Fruit fly (Drosophila melanogaster) whole organism, prepupa: ENCODE measurements around the gene CG3546.

Source experiments
- CG10631 ChIP-seq: fragments of 200-800 bp; sonication (Bioruptor generic); optimal IDR thresholded peaks from 2 replicates; lab custom pipeline; 2016; ENCODE audit warnings: missing biosample characterization, missing genetic modification characterization
- CG10669 ChIP-seq: fragments of 200-800 bp; sonication (Bioruptor generic); optimal IDR thresholded peaks from 3 replicates; lab custom pipeline; 2018; ENCODE audit warnings: missing biosample characterization, mild to moderate bottlenecking, missing genetic modification characterization, moderate library complexity
- CG11294 ChIP-seq: fragments of 200-800 bp; sonication (Bioruptor generic); IDR thresholded peaks from 2 replicates; pipeline ENCODE4 v1.3.6; 2022; ENCODE audit warnings: missing biosample characterization, missing genetic modification characterization
- CG16779 ChIP-seq: fragments of 200-800 bp; sonication (Bioruptor generic); optimal IDR thresholded peaks from 3 replicates; lab custom pipeline; 2017; ENCODE audit warnings: missing biosample characterization, mild to moderate bottlenecking, missing genetic modification characterization
- CG3032 ChIP-seq: fragments of 200-800 bp; optimal IDR thresholded peaks from 2 replicates; lab custom pipeline; 2019; ENCODE audit warnings: missing biosample characterization, mild to moderate bottlenecking, missing genetic modification characterization, moderate library complexity
- CG31627 ChIP-seq: fragments of 200-800 bp; sonication (Bioruptor generic); optimal IDR thresholded peaks from 3 replicates; lab custom pipeline; 2016; ENCODE audit warnings: missing biosample characterization, missing genetic modification characterization
- CG32006 ChIP-seq: fragments of 200-800 bp; sonication (Bioruptor generic); optimal IDR thresholded peaks from 3 replicates; lab custom pipeline; 2017; ENCODE audit warnings: missing biosample characterization, mild to moderate bottlenecking, missing genetic modification characterization
- CG34406 ChIP-seq: fragments of 200-800 bp; sonication (Bioruptor generic); optimal IDR thresholded peaks from 3 replicates; lab custom pipeline; 2016; ENCODE audit warnings: missing biosample characterization, missing genetic modification characterization
- CG3919 ChIP-seq: fragments of 200-800 bp; sonication (Bioruptor generic); optimal IDR thresholded peaks from 3 replicates; lab custom pipeline; 2016; ENCODE audit warnings: missing biosample characterization, missing genetic modification characterization
- CG6163 ChIP-seq: fragments of 200-800 bp; sonication (Bioruptor generic); IDR thresholded peaks from 3 replicates; pipeline ENCODE4 v1.3.6; 2022; ENCODE audit warnings: missing biosample characterization, missing genetic modification characterization
- CG6276 ChIP-seq: fragments of 200-800 bp; sonication (Bioruptor generic); optimal IDR thresholded peaks from 2 replicates; lab custom pipeline; 2017; ENCODE audit warnings: missing biosample characterization, mild to moderate bottlenecking, missing genetic modification characterization
- CG6792 ChIP-seq: fragments of 200-800 bp; sonication (Bioruptor generic); optimal IDR thresholded peaks from 3 replicates; lab custom pipeline; 2016; ENCODE audit warnings: missing biosample characterization, missing genetic modification characterization
- CG6808 ChIP-seq: fragments of 200-800 bp; sonication (Bioruptor generic); optimal IDR thresholded peaks from 3 replicates; lab custom pipeline; 2017; ENCODE audit warnings: missing biosample characterization, missing genetic modification characterization, mild to moderate bottlenecking, moderate library complexity, missing genetic modification reagents
- CG6854 ChIP-seq: fragments of 200-800 bp; sonication (Bioruptor generic); optimal IDR thresholded peaks from 2 replicates; lab custom pipeline; 2017; ENCODE audit warnings: missing biosample characterization, mild to moderate bottlenecking, missing genetic modification characterization
- CG7368 ChIP-seq: fragments of 200-800 bp; sonication (Bioruptor generic); optimal IDR thresholded peaks from 3 replicates; lab custom pipeline; 2016; ENCODE audit warnings: missing biosample characterization, missing genetic modification characterization
- CG8119 ChIP-seq: fragments of 200-800 bp; sonication (Bioruptor generic); IDR thresholded peaks from 3 replicates; pipeline ENCODE4 v1.3.6; 2022; ENCODE audit warnings: missing biosample characterization, missing genetic modification characterization
- CG8319 ChIP-seq: fragments of 200-800 bp; sonication (Bioruptor generic); optimal IDR thresholded peaks from 3 replicates; lab custom pipeline; 2016; ENCODE audit warnings: missing biosample characterization, missing genetic modification characterization
- CG8632 ChIP-seq: fragments of 200-800 bp; sonication (Bioruptor generic); optimal IDR thresholded peaks from 3 replicates; lab custom pipeline; 2016; ENCODE audit warnings: missing biosample characterization, missing genetic modification characterization
- CG9139 ChIP-seq: fragments of 200-800 bp; sonication (Bioruptor generic); optimal IDR thresholded peaks from 3 replicates; lab custom pipeline; 2017; ENCODE audit warnings: missing biosample characterization, mild to moderate bottlenecking, missing genetic modification characterization
- Eip75B ChIP-seq: fragments of 200-800 bp; sonication (Bioruptor generic); optimal IDR thresholded peaks from 3 replicates; lab custom pipeline; 2016; ENCODE audit warnings: missing biosample characterization, missing genetic modification characterization
- Eip78C ChIP-seq: fragments of 200-800 bp; sonication (Bioruptor generic); peaks from one replicate; lab custom pipeline; 2016; ENCODE audit warnings: missing biosample characterization, missing genetic modification characterization
- Gug ChIP-seq: fragments of 200-800 bp; sonication (Bioruptor generic); IDR thresholded peaks from 2 replicates; pipeline ENCODE4 v1.3.6; 2022; ENCODE audit warnings: missing biosample characterization, missing genetic modification characterization
- Hr39 ChIP-seq: fragments of 200-800 bp; sonication (Bioruptor generic); optimal IDR thresholded peaks from 2 replicates; lab custom pipeline; 2016; ENCODE audit warnings: missing biosample characterization, missing genetic modification characterization
- Lpt ChIP-seq: fragments of 200-800 bp; sonication (Bioruptor generic); optimal IDR thresholded peaks from 3 replicates; lab custom pipeline; 2016; ENCODE audit warnings: missing biosample characterization, missing genetic modification characterization
- OdsH ChIP-seq: fragments of 200-800 bp; sonication (Bioruptor generic); optimal IDR thresholded peaks from 3 replicates; lab custom pipeline; 2016; ENCODE audit warnings: missing biosample characterization, missing genetic modification characterization
- Smox ChIP-seq: fragments of 200-800 bp; sonication (Bioruptor generic); optimal IDR thresholded peaks from 3 replicates; lab custom pipeline; 2016; ENCODE audit warnings: missing biosample characterization, missing genetic modification characterization
- Sox15 ChIP-seq: fragments of 200-800 bp; sonication (Bioruptor generic); optimal IDR thresholded peaks from 3 replicates; lab custom pipeline; 2016; ENCODE audit warnings: missing biosample characterization, missing genetic modification characterization
- cyc ChIP-seq: fragments of 200-800 bp; sonication (Bioruptor generic); optimal IDR thresholded peaks from 3 replicates; lab custom pipeline; 2016; ENCODE audit warnings: missing biosample characterization, missing genetic modification characterization
- dac ChIP-seq: fragments of 200-800 bp; sonication (Bioruptor generic); optimal IDR thresholded peaks from 2 replicates; lab custom pipeline; 2017; ENCODE audit warnings: missing biosample characterization, mild to moderate bottlenecking, missing genetic modification characterization
- dsx ChIP-seq: fragments of 200-800 bp; optimal IDR thresholded peaks from 3 replicates; lab custom pipeline; 2019; ENCODE audit warnings: missing biosample characterization, mild to moderate bottlenecking, missing genetic modification characterization, moderate library complexity; ENCODE audit not compliant: poor library complexity, severe bottlenecking
- eg ChIP-seq: fragments of 200-800 bp; sonication (Bioruptor generic); IDR thresholded peaks from 3 replicates; pipeline ENCODE4 v1.3.6; 2022; ENCODE audit warnings: missing biosample characterization, missing genetic modification characterization
- fd59A ChIP-seq: fragments of 200-800 bp; sonication (Bioruptor generic); optimal IDR thresholded peaks from 2 replicates; lab custom pipeline; 2017; ENCODE audit warnings: missing biosample characterization, mild to moderate bottlenecking, missing genetic modification characterization, missing genetic modification reagents
- fd85E ChIP-seq: fragments of 200-800 bp; sonication (Bioruptor generic); optimal IDR thresholded peaks from 3 replicates; lab custom pipeline; 2016; ENCODE audit warnings: missing biosample characterization, missing genetic modification characterization
- lz ChIP-seq: fragments of 200-800 bp; sonication (Bioruptor generic); optimal IDR thresholded peaks from 3 replicates; lab custom pipeline; 2016; ENCODE audit warnings: missing biosample characterization, missing genetic modification characterization
- pdm3 ChIP-seq: fragments of 200-800 bp; sonication (Bioruptor generic); optimal IDR thresholded peaks from 3 replicates; lab custom pipeline; 2016; ENCODE audit warnings: missing biosample characterization, missing genetic modification characterization
- salr ChIP-seq, 2 experiments: fragments of 200-800 bp; sonication (Bioruptor generic); optimal IDR thresholded peaks; 3 replicates each; lab custom pipeline; 2016 to 2018; ENCODE audit warnings: missing biosample characterization in 2 of 2, missing genetic modification characterization in 2 of 2, mild to moderate bottlenecking in 1 of 2
- spab ChIP-seq: fragments of 200-800 bp; sonication (Bioruptor generic); optimal IDR thresholded peaks from 2 replicates; lab custom pipeline; 2017; ENCODE audit warnings: missing biosample characterization, mild to moderate bottlenecking, missing genetic modification characterization, missing genetic modification reagents
- ss ChIP-seq, 2 experiments: fragments of 200-800 bp; sonication (Bioruptor generic); optimal IDR thresholded peaks; 2 replicates in 1 of 2; 3 replicates in 1 of 2; lab custom pipeline; 2017 to 2018; ENCODE audit warnings: mild to moderate bottlenecking in 2 of 2, missing biosample characterization in 2 of 2, missing genetic modification characterization in 2 of 2, moderate library complexity in 1 of 2
- svp ChIP-seq: fragments of 200-800 bp; sonication (Bioruptor generic); peaks from one replicate; lab custom pipeline; 2016; ENCODE audit warnings: missing biosample characterization, missing genetic modification characterization
- topi ChIP-seq: fragments of 200-800 bp; sonication (Bioruptor generic); optimal IDR thresholded peaks from 3 replicates; lab custom pipeline; 2016; ENCODE audit warnings: missing biosample characterization, missing genetic modification characterization
- vri ChIP-seq: fragments of 200-800 bp; sonication (Bioruptor generic); optimal IDR thresholded peaks from 3 replicates; lab custom pipeline; 2016; ENCODE audit warnings: missing biosample characterization, mild to moderate bottlenecking, missing genetic modification characterization

CG3546 gene

dm6 chrX:4560182-4560845 lies 2.4 kb downstream of the CG3546 start (continued):
- TF ChIP-seq CG10631 (peak; percentile 21), CG6792 (peak; percentile 26), vri (no peak), CG32006 (GFP tag; lab: Kevin White, UChicago) (no peak), fd59A (GFP tag; lab: Kevin White, UChicago) (peak; percentile 5), salr (GFP tag; optimal IDR thresholded peaks at IDR 0.05; lab: Kevin White, UChicago) (peak in 1 of 2 experiments; percentile 33), pdm3 (GFP tag; lab: Kevin White, UChicago) (peak; percentile 24), svp (GFP tag; lab: Kevin White, UChicago) (no peak), cyc (GFP tag; lab: Kevin White, UChicago) (peak; percentile 42), Sox15 (GFP tag; lab: Kevin White, UChicago) (no peak), spab (GFP tag; lab: Kevin White, UChicago) (no peak), CG16779 (tag; lab: Kevin White, UChicago) (no peak), CG6276 (GFP tag; lab: Kevin White, UChicago) (no peak), CG11294 (GFP tag; lab: Robert Waterston, UW) (no peak), Eip75B (GFP tag; lab: Kevin White, UChicago) (peak; percentile 11), lz (GFP tag; lab: Kevin White, UChicago) (peak; percentile 41), CG3919 (GFP tag; lab: Kevin White, UChicago) (peak; percentile 39), ss (GFP tag; optimal IDR thresholded peaks at IDR 0.05; lab: Kevin White, UChicago) (peak in 1 of 2 experiments; percentile 20), CG31627 (GFP tag; lab: Kevin White, UChicago) (peak; percentile 45), CG6808 (GFP tag; lab: Kevin White, UChicago) (peak; percentile 1), Lpt (no peak), CG7368 (GFP tag; lab: Kevin White, UChicago) (no peak), topi (GFP tag; lab: Kevin White, UChicago) (peak; percentile 37), CG34406 (GFP tag; lab: Kevin White, UChicago) (no peak), CG8632 (no peak), CG10669 (peak; percentile 38), Eip78C (GFP tag; lab: Kevin White, UChicago) (peak; percentile 75), CG3032 (tag; lab: Kevin White, UChicago) (no peak), Hr39 (GFP tag; lab: Kevin White, UChicago) (peak; percentile 55), CG8319 (GFP tag; lab: Kevin White, UChicago) (no peak), dac (GFP tag; lab: Kevin White, UChicago) (no peak), eg (no peak), CG6854 (no peak), fd85E (no peak), CG6163 (0 out of 3 replicates have a peak, but pooled peaks have one; percentile 11), CG8119 (GFP tag; lab: Robert Waterston, UW) (no peak), Smox (GFP tag; lab: Kevin White, UChicago) (peak; percentile 23), OdsH (GFP tag; lab: Kevin White, UChicago) (peak; percentile 13), Gug (GFP tag; lab: Robert Waterston, UW) (no peak), dsx (GFP tag; lab: Kevin White, UChicago) (no peak)

dm6 chrX:4563980-4564379 lies 6.1 kb downstream of the CG3546 start:
- TF ChIP-seq CG9139 (GFP tag; lab: Kevin White, UChicago) (peak; percentile 46), ss (GFP tag; optimal IDR thresholded peaks at IDR 0.05; lab: Kevin White, UChicago) (peak; percentile 23 to 35), CG10669 (no peak)
